Worm (Caenorhabditis elegans) whole organism, L2 larva: Measurements from ENCODE around the gene C03B1.5.

Source experiments
- ZK546.5 ChIP-seq: sonication (generic microtip); optimal IDR thresholded peaks from 2 replicates; lab custom pipeline; 2017; ENCODE audit warnings: missing biosample characterization, missing genetic modification characterization
- aly-2 ChIP-seq: fragments of 150-350 bp; optimal IDR thresholded peaks from 2 replicates; lab custom pipeline; 2014; ENCODE audit warnings: missing biosample characterization, missing genetic modification characterization
- elt-1 ChIP-seq: fragments of 150-350 bp; optimal IDR thresholded peaks from 2 replicates; lab custom pipeline; 2014; ENCODE audit warnings: missing biosample characterization, missing genetic modification characterization
- fos-1 ChIP-seq: fragments of 150-350 bp; optimal IDR thresholded peaks from 2 replicates; lab custom pipeline; 2014; ENCODE audit warnings: missing biosample characterization, missing genetic modification characterization
- mbf-1 ChIP-seq: sonication (generic microtip); optimal IDR thresholded peaks from 2 replicates; lab custom pipeline; 2017; ENCODE audit warnings: missing biosample characterization, missing genetic modification characterization
- nhr-237 ChIP-seq: fragments of 150-350 bp; optimal IDR thresholded peaks from 2 replicates; lab custom pipeline; 2014; ENCODE audit warnings: missing biosample characterization, missing genetic modification characterization
- nhr-25 ChIP-seq: fragments of 150-350 bp; sonication (generic microtip); optimal IDR thresholded peaks from 3 replicates; lab custom pipeline; 2014; ENCODE audit warnings: missing biosample characterization, missing genetic modification characterization
- sma-3 ChIP-seq: sonication (generic microtip); optimal IDR thresholded peaks from 2 replicates; lab custom pipeline; 2016; ENCODE audit warnings: missing genetic modification reagents, missing genetic modification characterization, missing compliant biosample characterization
- snpc-4 ChIP-seq: fragments of 150-350 bp; optimal IDR thresholded peaks from 2 replicates; lab custom pipeline; 2014; ENCODE audit warnings: missing biosample characterization, missing genetic modification characterization
- unc-39 ChIP-seq: fragments of 150-350 bp; optimal IDR thresholded peaks from 2 replicates; lab custom pipeline; 2014; ENCODE audit warnings: missing biosample characterization, missing genetic modification characterization
- ztf-1 ChIP-seq: fragments of 200-800 bp; sonication (Bioruptor generic); conservative IDR thresholded peaks from 2 replicates; pipeline ENCODE4 v1.3.6; 2022; ENCODE audit warnings: missing genetic modification characterization, missing compliant biosample characterization
- ztf-11 ChIP-seq: sonication (generic microtip); optimal IDR thresholded peaks from 2 replicates; lab custom pipeline; 2017; ENCODE audit warnings: missing biosample characterization, missing genetic modification characterization
- ztf-4 ChIP-seq: fragments of 150-350 bp; optimal IDR thresholded peaks from 2 replicates; lab custom pipeline; 2014; ENCODE audit warnings: missing biosample characterization, missing genetic modification characterization

ce11 chrX:6338446-6338845, 16.9 kb upstream of the C03B1.5 start:
- no peak for TF ChIP-seq nhr-25
- TF ChIP-seq snpc-4: no peak
- TF ChIP-seq elt-1 (tag; lab: Kevin White, UChicago): no peak
- peak; percentile 90 for TF ChIP-seq fos-1 (tag; lab: Kevin White, UChicago)
- no peak for TF ChIP-seq ztf-1 (GFP tag; lab: Robert Waterston, UW)
- no peak for TF ChIP-seq aly-2 (tag; lab: Kevin White, UChicago)
- no peak for TF ChIP-seq mbf-1
- TF ChIP-seq ztf-11 (tag; lab: Kevin White, UChicago): no peak
- no peak for TF ChIP-seq ZK546.5 (tag; lab: Kevin White, UChicago)
- no peak for TF ChIP-seq unc-39 (tag; lab: Kevin White, UChicago)
- no peak for TF ChIP-seq nhr-237 (tag; lab: Kevin White, UChicago)
- no peak for TF ChIP-seq ztf-4
- peak; percentile 15 for TF ChIP-seq sma-3 (GFP tag; lab: Kevin White, UChicago)
